Worm (Caenorhabditis elegans) whole organism, early embryonic: ENCODE measurements around the gene msp-63.

Source experiments
- B0310.2 ChIP-seq: sonication (generic microtip); optimal IDR thresholded peaks from 2 replicates; lab custom pipeline; 2016; ENCODE audit warnings: mild to moderate bottlenecking, missing genetic modification characterization, missing compliant biosample characterization
- F13C5.2 ChIP-seq: sonication (generic microtip); optimal IDR thresholded peaks from 2 replicates; lab custom pipeline; 2017; ENCODE audit warnings: mild to moderate bottlenecking, missing genetic modification characterization, inconsistent platforms, missing compliant biosample characterization
- aly-1 ChIP-seq: sonication (generic microtip); optimal IDR thresholded peaks from 2 replicates; lab custom pipeline; 2016; ENCODE audit warnings: missing genetic modification characterization, missing compliant biosample characterization
- ama-1 ChIP-seq: fragments of 150-350 bp; optimal IDR thresholded peaks from 2 replicates; lab custom pipeline; 2014
- ceh-36 ChIP-seq: sonication (generic microtip); optimal IDR thresholded peaks from 2 replicates; lab custom pipeline; 2016; ENCODE audit warnings: missing genetic modification characterization, inconsistent platforms, missing compliant biosample characterization
- ets-7 ChIP-seq: sonication (generic microtip); optimal IDR thresholded peaks from 2 replicates; lab custom pipeline; 2016; ENCODE audit warnings: missing genotype, missing genetic modification characterization, missing compliant biosample characterization
- flt-1 ChIP-seq: fragments of 200-800 bp; sonication (Bioruptor generic); IDR thresholded peaks from 2 replicates; pipeline ENCODE4 v1.3.6; 2022; ENCODE audit warnings: missing genetic modification characterization, missing compliant biosample characterization
- hmg-4 ChIP-seq: fragments of 200-800 bp; sonication (Bioruptor generic); optimal IDR thresholded peaks from 2 replicates; lab custom pipeline; 2018; ENCODE audit warnings: mild to moderate bottlenecking, missing genetic modification characterization, missing compliant biosample characterization
- hnd-1 ChIP-seq: sonication (generic microtip); optimal IDR thresholded peaks from 2 replicates; lab custom pipeline; 2016; ENCODE audit warnings: missing genetic modification characterization, missing compliant biosample characterization
- scrt-1 ChIP-seq: fragments of 200-800 bp; sonication (Bioruptor generic); IDR thresholded peaks from 2 replicates; pipeline ENCODE4 v1.3.6; 2022; ENCODE audit warnings: missing genetic modification characterization, missing compliant biosample characterization
- tbx-11 ChIP-seq: fragments of 200-800 bp; sonication (Bioruptor generic); IDR thresholded peaks from 2 replicates; pipeline ENCODE4 v1.3.6; 2022; ENCODE audit warnings: missing genetic modification characterization, missing compliant biosample characterization
- tbx-37 ChIP-seq: fragments of 200-800 bp; sonication (Bioruptor generic); conservative IDR thresholded peaks from 2 replicates; pipeline ENCODE4 v1.3.6; 2022; ENCODE audit warnings: missing genetic modification reagents, missing genetic modification characterization, missing compliant biosample characterization
- tra-4 ChIP-seq: sonication (generic microtip); optimal IDR thresholded peaks from 2 replicates; lab custom pipeline; 2017; ENCODE audit warnings: missing genetic modification characterization, missing compliant biosample characterization

DNA sequence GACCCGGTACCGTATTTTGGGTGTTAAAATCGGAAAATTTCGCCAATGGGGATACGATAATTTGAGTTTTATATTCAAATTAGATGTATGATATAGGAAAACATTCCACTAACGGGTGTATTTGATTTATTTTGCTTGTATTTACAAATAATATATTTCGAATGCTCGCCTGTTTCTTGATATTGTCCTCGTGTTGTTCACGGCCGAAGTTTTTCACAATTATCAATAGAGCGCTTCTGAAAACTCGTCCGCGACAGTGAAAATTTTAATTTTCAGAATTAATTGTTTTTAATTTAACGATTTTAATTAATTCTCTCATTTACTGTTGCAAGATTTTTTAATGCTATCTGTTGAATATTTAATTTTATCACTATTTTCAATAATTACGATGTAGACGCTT lies 22.4 kb upstream of the msp-63 start:
- TF ChIP-seq hnd-1, result no peak
- TF ChIP-seq ceh-36 (tag; lab: Kevin White, UChicago), result no peak
- no peak for TF ChIP-seq ama-1 (lab: Kevin White, UChicago)
- TF ChIP-seq hmg-4, result no peak
- no peak for TF ChIP-seq F13C5.2
- TF ChIP-seq B0310.2 (tag; lab: Kevin White, UChicago), result no peak
- TF ChIP-seq scrt-1 (GFP tag; lab: Robert Waterston, UW), result no peak
- TF ChIP-seq tra-4 (tag; lab: Kevin White, UChicago), result no peak
- no peak for TF ChIP-seq flt-1 (GFP tag; lab: Robert Waterston, UW)
- TF ChIP-seq aly-1, result no peak
- TF ChIP-seq tbx-11, result no peak
- no peak for TF ChIP-seq ets-7
- TF ChIP-seq tbx-37 (GFP tag; lab: Robert Waterston, UW), result no peak
